Worm (Caenorhabditis elegans): Measurements from ENCODE around the gene emb-5.

DNA sequence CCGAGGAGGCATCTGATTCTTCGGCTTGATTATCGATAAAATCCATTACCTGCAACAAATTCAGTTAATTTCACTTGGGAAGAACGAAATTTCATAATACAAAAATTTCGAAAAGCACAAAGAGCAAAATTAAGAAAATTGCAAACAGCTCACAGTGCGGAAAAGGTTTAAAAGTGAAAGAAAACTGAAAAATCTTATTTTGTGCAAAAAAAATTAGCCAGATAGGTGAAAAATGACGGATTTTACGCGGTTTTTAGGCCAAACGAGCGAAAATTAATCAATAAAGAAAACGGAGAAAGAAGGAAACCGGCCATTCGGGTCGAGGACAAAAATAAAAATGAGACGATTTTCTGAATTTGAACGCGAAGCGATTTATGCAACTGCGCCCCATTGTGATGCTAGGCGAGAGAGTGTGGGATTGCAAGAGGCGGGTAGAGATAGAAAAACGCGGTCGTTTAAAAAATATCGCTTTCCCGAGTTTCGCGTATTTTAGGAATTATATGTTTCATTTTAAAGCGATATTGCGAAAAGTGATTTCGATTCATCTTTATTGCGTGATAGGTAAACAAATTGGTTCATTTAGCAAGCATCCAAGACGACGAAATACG, at the start of gene emb-5:
- TF ChIP-seq unc-62 (GFP tag; optimal IDR thresholded peaks at IDR 0.05): no peak
- no peak for TF ChIP-seq snpc-4 (tag; optimal IDR thresholded peaks at IDR 0.05)
- no peak for TF ChIP-seq nhr-2 (tag; optimal IDR thresholded peaks at IDR 0.05)
- TF ChIP-seq nhr-12 (tag; optimal IDR thresholded peaks at IDR 0.05): no peak
- no peak for TF ChIP-seq ceh-83 (GFP tag; optimal IDR thresholded peaks at IDR 0.05)
- TF ChIP-seq ztf-11 (tag; optimal IDR thresholded peaks at IDR 0.05): no peak
- no peak for TF ChIP-seq flh-1 (GFP tag; optimal IDR thresholded peaks at IDR 0.05)
- TF ChIP-seq nhr-76 (tag; optimal IDR thresholded peaks at IDR 0.05): no peak
- TF ChIP-seq sptf-1 (tag; optimal IDR thresholded peaks at IDR 0.05): no peak
- TF ChIP-seq hlh-1 (tag; optimal IDR thresholded peaks at IDR 0.05): no peak
- no peak for TF ChIP-seq elt-3 (tag; optimal IDR thresholded peaks at IDR 0.05)
- peak; percentile 81 for TF ChIP-seq lin-13 (tag; optimal IDR thresholded peaks at IDR 0.05)
- no peak for TF ChIP-seq elt-1 (tag; optimal IDR thresholded peaks at IDR 0.05; ENCODE audit: borderline replicate concordance, insufficient read depth)
- no peak for TF ChIP-seq lsy-2 (tag; optimal IDR thresholded peaks at IDR 0.05)
